Fruit fly (Drosophila melanogaster) whole organism, embryonic: ENCODE data around the gene sad.

Experiments used
- Asciz ChIP-seq: fragments of 200-800 bp; sonication (Bioruptor generic); optimal IDR thresholded peaks from 2 replicates; lab custom pipeline; 2017; ENCODE audit warnings: missing biosample characterization, mild to moderate bottlenecking, missing genetic modification characterization, missing genetic modification reagents
- CG10565 ChIP-seq: fragments of 200-800 bp; sonication (Bioruptor generic); optimal IDR thresholded peaks from 3 replicates; lab custom pipeline; 2016; ENCODE audit warnings: missing biosample characterization, mild to moderate bottlenecking, missing genetic modification characterization
- CG11695 ChIP-seq: fragments of 200-800 bp; sonication (Bioruptor generic); IDR thresholded peaks from 3 replicates; pipeline ENCODE4 v1.3.6; 2022; ENCODE audit warnings: missing biosample characterization, missing genetic modification characterization
- CG12104 ChIP-seq: fragments of 200-800 bp; sonication (Bioruptor generic); optimal IDR thresholded peaks from 3 replicates; lab custom pipeline; 2016; ENCODE audit warnings: missing biosample characterization, missing genetic modification characterization
- CG14050 ChIP-seq: fragments of 200-800 bp; sonication (Bioruptor generic); IDR thresholded peaks from 3 replicates; pipeline ENCODE4 v1.3.6; 2022; ENCODE audit warnings: missing biosample characterization, missing genetic modification characterization
- CG15601 ChIP-seq: fragments of 200-800 bp; sonication (Bioruptor generic); optimal IDR thresholded peaks from 3 replicates; lab custom pipeline; 2019; ENCODE audit warnings: missing biosample characterization, mild to moderate bottlenecking, missing genetic modification characterization, moderate library complexity
- CG31365 ChIP-seq: fragments of 200-800 bp; sonication (Bioruptor generic); optimal IDR thresholded peaks from 2 replicates; lab custom pipeline; 2018; ENCODE audit warnings: missing biosample characterization, mild to moderate bottlenecking, missing genetic modification characterization
- CG31388 ChIP-seq: fragments of 200-800 bp; sonication (Bioruptor generic); optimal IDR thresholded peaks from 2 replicates; lab custom pipeline; 2016; ENCODE audit warnings: missing biosample characterization, missing genetic modification characterization
- CG4404 ChIP-seq: fragments of 200-800 bp; sonication (Bioruptor generic); IDR thresholded peaks from 2 replicates; pipeline ENCODE4 v1.3.6; 2022; ENCODE audit warnings: missing biosample characterization, missing genetic modification characterization
- CG5180 ChIP-seq: fragments of 200-800 bp; sonication (Bioruptor generic); optimal IDR thresholded peaks from 3 replicates; lab custom pipeline; 2017; ENCODE audit warnings: missing biosample characterization, missing genetic modification characterization, mild to moderate bottlenecking, moderate library complexity, missing genetic modification reagents
- CG6765 ChIP-seq: fragments of 200-800 bp; sonication (Bioruptor generic); optimal IDR thresholded peaks from 3 replicates; lab custom pipeline; 2017; ENCODE audit warnings: missing biosample characterization, mild to moderate bottlenecking, missing genetic modification characterization
- CG6854 ChIP-seq: fragments of 200-800 bp; sonication (Bioruptor generic); optimal IDR thresholded peaks from 3 replicates; lab custom pipeline; 2017; ENCODE audit warnings: missing biosample characterization, mild to moderate bottlenecking, missing genetic modification characterization
- CG7839 ChIP-seq: fragments of 200-800 bp; sonication (Bioruptor generic); optimal IDR thresholded peaks from 3 replicates; lab custom pipeline; 2018; ENCODE audit warnings: missing biosample characterization, mild to moderate bottlenecking, missing genetic modification characterization, moderate library complexity
- CG8924 ChIP-seq: fragments of 200-800 bp; optimal IDR thresholded peaks from 3 replicates; lab custom pipeline; 2019; ENCODE audit warnings: missing biosample characterization, mild to moderate bottlenecking, missing genetic modification characterization, moderate library complexity
- CG9437 ChIP-seq: fragments of 200-800 bp; sonication (Bioruptor generic); optimal IDR thresholded peaks from 2 replicates; lab custom pipeline; 2018; ENCODE audit warnings: missing biosample characterization, mild to moderate bottlenecking, missing genetic modification characterization
- Elba2 ChIP-seq: fragments of 200-800 bp; sonication (Bioruptor generic); optimal IDR thresholded peaks from 3 replicates; lab custom pipeline; 2016; ENCODE audit warnings: missing biosample characterization, missing genetic modification characterization
- Fer2 ChIP-seq: fragments of 200-800 bp; sonication (Bioruptor generic); optimal IDR thresholded peaks from 2 replicates; lab custom pipeline; 2018; ENCODE audit warnings: missing biosample characterization, mild to moderate bottlenecking, missing genetic modification characterization, moderate library complexity
- H2.0 ChIP-seq: fragments of 200-800 bp; sonication (Bioruptor generic); IDR thresholded peaks from 2 replicates; pipeline ENCODE4 v1.3.6; 2022; ENCODE audit warnings: missing biosample characterization, missing genetic modification characterization
- HLH4C ChIP-seq: fragments of 200-800 bp; sonication (Bioruptor generic); IDR thresholded peaks from 3 replicates; pipeline ENCODE4 v1.3.6; 2022; ENCODE audit warnings: missing biosample characterization, missing genetic modification characterization; ENCODE audit not compliant: partially characterized antibody
- Hmx ChIP-seq: fragments of 200-800 bp; sonication (Bioruptor generic); optimal IDR thresholded peaks from 2 replicates; lab custom pipeline; 2016; ENCODE audit warnings: missing biosample characterization, missing genetic modification characterization
- Kr ChIP-seq: fragments of 200-800 bp; sonication (Bioruptor generic); optimal IDR thresholded peaks from 2 replicates; lab custom pipeline; 2017; ENCODE audit warnings: missing biosample characterization, mild to moderate bottlenecking, missing genetic modification characterization
- Mrtf ChIP-seq: fragments of 200-800 bp; sonication (Bioruptor generic); IDR thresholded peaks from 3 replicates; pipeline ENCODE4 v1.3.6; 2022; ENCODE audit warnings: missing biosample characterization, missing genetic modification characterization
- NC2β ChIP-seq: fragments of 200-800 bp; sonication (Bioruptor generic); optimal IDR thresholded peaks from 2 replicates; lab custom pipeline; 2016; ENCODE audit warnings: missing biosample characterization, missing genetic modification characterization
- Nf-YA ChIP-seq: fragments of 200-800 bp; sonication (Bioruptor generic); IDR thresholded peaks from 2 replicates; pipeline ENCODE4 v1.3.6; 2022; ENCODE audit warnings: missing biosample characterization, missing genetic modification characterization
- Nf-YB ChIP-seq: fragments of 200-800 bp; sonication (Bioruptor generic); optimal IDR thresholded peaks from 3 replicates; lab custom pipeline; 2019; ENCODE audit warnings: missing biosample characterization, mild to moderate bottlenecking, missing genetic modification characterization, moderate library complexity
- NfI ChIP-seq: fragments of 200-800 bp; sonication (Bioruptor generic); optimal IDR thresholded peaks from 3 replicates; lab custom pipeline; 2018; ENCODE audit warnings: missing biosample characterization, mild to moderate bottlenecking, missing genetic modification characterization, moderate library complexity
- Sox100B ChIP-seq: fragments of 200-800 bp; sonication (Bioruptor generic); optimal IDR thresholded peaks from 3 replicates; lab custom pipeline; 2018; ENCODE audit warnings: missing biosample characterization, mild to moderate bottlenecking, missing genetic modification characterization
- Trl ChIP-seq, 3 experiments: fragments of >200 bp in 2 of 3; fragments of 200-800 bp in 1 of 3; sonication (Bioruptor generic) in 1 of 3; optimal IDR thresholded peaks; 2 replicates in 1 of 3; 3 replicates in 2 of 3; lab custom pipeline; 2016 to 2017; ENCODE audit warnings: missing biosample characterization in 1 of 3, missing genetic modification characterization in 1 of 3
- bbx ChIP-seq: fragments of 200-800 bp; sonication (Bioruptor generic); IDR thresholded peaks from 2 replicates; pipeline ENCODE4 v1.3.6; 2022; ENCODE audit warnings: missing biosample characterization, missing genetic modification characterization; ENCODE audit not compliant: partially characterized antibody
- bsh ChIP-seq, 2 experiments: fragments of 200-800 bp; sonication (Bioruptor generic); optimal IDR thresholded peaks; 2 replicates each; lab custom pipeline; 2017 to 2018; ENCODE audit warnings: mild to moderate bottlenecking in 2 of 2, missing biosample characterization in 2 of 2, missing genetic modification characterization in 2 of 2, moderate library complexity in 1 of 2
- da ChIP-seq: fragments of 200-800 bp; sonication (Bioruptor generic); optimal IDR thresholded peaks from 2 replicates; lab custom pipeline; 2016; ENCODE audit warnings: missing biosample characterization, missing genetic modification characterization
- dan ChIP-seq: fragments of 200-800 bp; sonication (Bioruptor generic); IDR thresholded peaks from 2 replicates; pipeline ENCODE4 v1.3.6; 2022; ENCODE audit warnings: missing biosample characterization, missing genetic modification characterization
- dati ChIP-seq: fragments of 200-800 bp; sonication (Bioruptor generic); IDR thresholded peaks from 2 replicates; pipeline ENCODE4 v1.3.6; 2022; ENCODE audit warnings: missing biosample characterization, missing genetic modification characterization
- gcm2 ChIP-seq: fragments of 200-800 bp; sonication (Bioruptor generic); optimal IDR thresholded peaks from 2 replicates; lab custom pipeline; 2016; ENCODE audit warnings: missing biosample characterization, missing genetic modification characterization
- insv ChIP-seq, 2 experiments: fragments of 200-800 bp; sonication (Bioruptor generic); optimal IDR thresholded peaks; 3 replicates each; lab custom pipeline; 2016 to 2018; ENCODE audit warnings: missing biosample characterization in 2 of 2, missing genetic modification characterization in 2 of 2
- inv ChIP-seq: fragments of 200-800 bp; sonication (Bioruptor generic); IDR thresholded peaks from 2 replicates; pipeline ENCODE4 v1.3.6; 2022; ENCODE audit warnings: missing biosample characterization, missing genetic modification characterization; ENCODE audit not compliant: partially characterized antibody
- luna ChIP-seq: fragments of 200-800 bp; sonication (Bioruptor generic); optimal IDR thresholded peaks from 2 replicates; lab custom pipeline; 2016; ENCODE audit warnings: missing biosample characterization, missing genetic modification characterization
- nau ChIP-seq: fragments of 200-800 bp; sonication (Bioruptor generic); optimal IDR thresholded peaks from 3 replicates; lab custom pipeline; 2017; ENCODE audit warnings: missing biosample characterization, mild to moderate bottlenecking, missing genetic modification characterization, missing genetic modification reagents
- odd ChIP-seq: fragments of 200-800 bp; sonication (Bioruptor generic); optimal IDR thresholded peaks from 2 replicates; lab custom pipeline; 2017; ENCODE audit warnings: missing biosample characterization, mild to moderate bottlenecking, missing genetic modification characterization
- pzg ChIP-seq: fragments of 200-800 bp; sonication (Bioruptor generic); optimal IDR thresholded peaks from 3 replicates; lab custom pipeline; 2018; ENCODE audit warnings: missing biosample characterization, mild to moderate bottlenecking, missing genetic modification characterization, moderate library complexity
- ranshi ChIP-seq: fragments of 200-800 bp; sonication (Bioruptor generic); IDR thresholded peaks from 2 replicates; pipeline ENCODE4 v1.3.6; 2022; ENCODE audit warnings: missing biosample characterization, missing genetic modification characterization
- sr ChIP-seq: fragments of 200-800 bp; sonication (Bioruptor generic); IDR thresholded peaks from 3 replicates; pipeline ENCODE4 v1.3.6; 2022; ENCODE audit warnings: missing biosample characterization, missing genetic modification characterization
- tll ChIP-seq, 2 experiments: fragments of 200-800 bp in 1 of 2; fragments of >200 bp in 1 of 2; sonication (Bioruptor generic) in 1 of 2; optimal IDR thresholded peaks; 2 replicates each; lab custom pipeline; 2017 to 2019; ENCODE audit warnings: missing biosample characterization in 2 of 2, missing genetic modification characterization in 2 of 2, mild to moderate bottlenecking in 1 of 2, moderate library complexity in 1 of 2
- vfl ChIP-seq: fragments of 200-800 bp; sonication (Bioruptor generic); optimal IDR thresholded peaks from 2 replicates; lab custom pipeline; 2016; ENCODE audit warnings: missing biosample characterization, missing genetic modification characterization
- zf30C ChIP-seq: fragments of 200-800 bp; sonication (Bioruptor generic); optimal IDR thresholded peaks from 3 replicates; lab custom pipeline; 2018; ENCODE audit warnings: missing biosample characterization, mild to moderate bottlenecking, missing genetic modification characterization
- zfh1 ChIP-seq: fragments of 200-800 bp; sonication (Bioruptor generic); IDR thresholded peaks from 3 replicates; pipeline ENCODE4 v1.3.6; 2022; ENCODE audit warnings: missing biosample characterization, missing genetic modification characterization

Gene sad

DNA sequence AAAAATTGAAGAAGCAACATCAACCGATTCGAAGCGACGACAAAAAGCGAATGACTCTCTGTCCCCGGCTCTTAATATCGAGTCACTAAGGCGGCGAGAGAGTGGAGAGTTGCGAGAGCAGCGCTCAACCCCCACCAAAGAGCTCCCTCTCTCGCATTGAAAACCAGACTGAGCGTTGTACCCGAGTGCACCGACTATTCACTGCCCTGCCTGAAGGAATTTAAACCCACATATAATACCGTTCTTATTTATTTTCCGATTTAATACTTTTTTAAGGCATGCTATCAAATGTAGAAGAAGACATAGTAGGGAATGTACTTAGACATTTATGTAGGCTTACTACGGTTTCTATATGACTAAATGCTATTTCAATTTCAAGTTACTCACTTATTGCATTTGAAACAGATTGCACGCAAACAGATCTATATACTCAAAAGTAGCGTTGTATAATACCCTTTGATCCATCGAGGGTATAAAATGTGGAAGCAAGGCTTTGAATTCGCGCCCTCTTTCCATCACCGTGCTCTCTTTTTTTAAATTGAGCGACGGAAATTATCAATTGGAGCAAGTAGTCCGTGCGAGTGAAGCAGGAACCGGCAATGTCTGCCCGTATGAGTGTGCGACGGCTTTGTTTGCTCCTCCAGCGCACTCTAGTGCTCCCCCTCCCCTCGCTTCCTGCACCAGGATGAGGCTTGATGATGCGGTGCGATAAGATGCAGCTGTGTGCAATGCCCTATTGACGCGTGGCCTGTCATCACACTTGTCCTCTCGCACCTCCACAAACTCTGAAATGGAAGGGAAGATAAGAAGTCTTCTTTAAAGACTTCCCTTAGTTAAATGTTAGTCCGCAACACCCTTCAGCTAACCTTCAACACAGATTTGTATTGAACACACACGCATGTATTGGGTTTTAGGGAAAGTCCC lies 10.3 kb downstream of the sad start, which contains the start of gene mthl5 (continued):
- TF ChIP-seq insv (GFP tag; optimal IDR thresholded peaks at IDR 0.05; lab: Kevin White, UChicago): no peak
- TF ChIP-seq nau (GFP tag; lab: Kevin White, UChicago): no peak
- no peak for TF ChIP-seq Elba2 (GFP tag; lab: Kevin White, UChicago)
- TF ChIP-seq NfI (GFP tag; lab: Kevin White, UChicago): peak; percentile 60
- no peak for TF ChIP-seq CG10565 (GFP tag; lab: Kevin White, UChicago)
- peak; percentile 58 for TF ChIP-seq Nf-YA
- peak; percentile 75 for TF ChIP-seq CG15601 (tag; lab: Kevin White, UChicago)
- no peak for TF ChIP-seq pzg
- peak; percentile 82 for TF ChIP-seq Sox100B (GFP tag; lab: Kevin White, UChicago)
- TF ChIP-seq NC2β (GFP tag; lab: Kevin White, UChicago): peak; percentile 36
- peak; percentile 73 for TF ChIP-seq CG9437
- TF ChIP-seq CG11695: peak; percentile 81
- TF ChIP-seq Kr: no peak
- TF ChIP-seq da (GFP tag; lab: Kevin White, UChicago): peak; percentile 30
- peak; percentile 75 for TF ChIP-seq ranshi
- TF ChIP-seq dati: peak; percentile 31; the same call in 1 of the 2 replicates
- TF ChIP-seq CG31365: peak; percentile 24
- TF ChIP-seq CG4404: peak; percentile 70
- no peak for TF ChIP-seq CG6765 (GFP tag; lab: Kevin White, UChicago)
- TF ChIP-seq odd (GFP tag; lab: Kevin White, UChicago): peak; percentile 22
- no peak for TF ChIP-seq inv (GFP tag; lab: Robert Waterston, UW)
- TF ChIP-seq CG12104 (GFP tag; lab: Kevin White, UChicago): peak; percentile 58
- TF ChIP-seq Fer2: no peak
- TF ChIP-seq Trl (optimal IDR thresholded peaks at IDR 0.05; lab: Kevin White, UChicago): peak; percentile 88 to 98
- peak; percentile 76 for TF ChIP-seq Trl (GFP tag; optimal IDR thresholded peaks at IDR 0.05; lab: Kevin White, UChicago)
- no peak for TF ChIP-seq zf30C (GFP tag; lab: Kevin White, UChicago)
- peak; percentile 84 to 90 for TF ChIP-seq bsh (GFP tag; optimal IDR thresholded peaks at IDR 0.05; lab: Kevin White, UChicago)
- peak; percentile 62 for TF ChIP-seq Nf-YB
- TF ChIP-seq CG31388 (GFP tag; lab: Kevin White, UChicago): peak; percentile 31
- TF ChIP-seq tll (GFP tag; optimal IDR thresholded peaks at IDR 0.05; lab: Kevin White, UChicago): no peak
- TF ChIP-seq CG6854 (GFP tag; lab: Kevin White, UChicago): peak; percentile 43
- TF ChIP-seq CG5180 (GFP tag; lab: Kevin White, UChicago): peak; percentile 53
- TF ChIP-seq luna: no peak
- peak; percentile 70 for TF ChIP-seq gcm2 (GFP tag; lab: Kevin White, UChicago)
- peak; percentile 49; the same call in 2 of the 3 replicates for TF ChIP-seq Mrtf (GFP tag; lab: Robert Waterston, UW)
- TF ChIP-seq CG14050 (GFP tag; lab: Robert Waterston, UW): no peak
- 0 out of 3 replicates have a peak, but pooled peaks have one; percentile 13 for TF ChIP-seq HLH4C (GFP tag; lab: Robert Waterston, UW)
- peak; percentile 85 for TF ChIP-seq CG8924 (tag; lab: Kevin White, UChicago)
- 0 out of 3 replicates have a peak, but pooled peaks have one; percentile 48 for TF ChIP-seq sr
- TF ChIP-seq Asciz (GFP tag; lab: Kevin White, UChicago): peak; percentile 59
- no peak for TF ChIP-seq bbx (GFP tag; lab: Robert Waterston, UW)
- peak; percentile 62; the same call in 1 of the 2 replicates for TF ChIP-seq dan
- peak; percentile 77 for TF ChIP-seq zfh1 (GFP tag; lab: Robert Waterston, UW)
- TF ChIP-seq H2.0 (GFP tag; lab: Robert Waterston, UW): peak; percentile 48; the same call in 1 of the 2 replicates
- TF ChIP-seq vfl (GFP tag; lab: Kevin White, UChicago): peak; percentile 41
- peak; percentile 44 for TF ChIP-seq Hmx (GFP tag; lab: Kevin White, UChicago)
- peak; percentile 86 for TF ChIP-seq CG7839
